Worm (Caenorhabditis elegans): ENCODE data around the gene let-23.

- no peak for TF ChIP-seq ztf-11 (tag; optimal IDR thresholded peaks at IDR 0.05)
- TF ChIP-seq nhr-76 (tag; optimal IDR thresholded peaks at IDR 0.05) = no peak
These were observed 49.3 kb downstream of the let-23 start, which contains the start of gene T26C5.5 for ce11 chrII:9246648-9247047.
